Worm (Caenorhabditis elegans) whole organism, L2 larva: ENCODE results near the gene F35H12.1.

Source experiments
- lin-39 ChIP-seq: fragments of 150-350 bp; optimal IDR thresholded peaks from 2 replicates; lab custom pipeline; 2014; ENCODE audit warnings: missing biosample characterization, missing genetic modification reagents, missing genetic modification characterization
- lsy-2 ChIP-seq, 2 experiments: fragments of 150-350 bp in 1 of 2; sonication (generic microtip) in 1 of 2; optimal IDR thresholded peaks; 2 replicates each; lab custom pipeline; 2014 to 2017; ENCODE audit warnings: missing biosample characterization in 2 of 2, missing genetic modification characterization in 2 of 2

ce11 chrX:912990-913389 is 20.6 kb upstream of the F35H12.1 start, which contains the start of gene F35H12.6:
- no peak for TF ChIP-seq lsy-2 (tag; optimal IDR thresholded peaks at IDR 0.05; lab: Kevin White, UChicago)
- TF ChIP-seq lin-39 (tag; lab: Kevin White, UChicago), result no peak
